Worm (Caenorhabditis elegans) whole organism, young adult: ENCODE measurements around the gene skat-1.

Source experiments
- F52B5.7 ChIP-seq: sonication (generic microtip); optimal IDR thresholded peaks from 2 replicates; lab custom pipeline; 2016; ENCODE audit warnings: mild to moderate bottlenecking, missing genetic modification characterization, missing compliant biosample characterization
- F57C9.4 ChIP-seq: sonication (generic microtip); optimal IDR thresholded peaks from 2 replicates; lab custom pipeline; 2017; ENCODE audit warnings: mild to moderate bottlenecking, missing genetic modification characterization, missing compliant biosample characterization
- ama-1 ChIP-seq, 3 experiments: fragments of 150-350 bp in 1 of 3; sonication (generic microtip) in 2 of 3; optimal IDR thresholded peaks; 2 replicates each; lab custom pipeline; 2014 to 2018; ENCODE audit warnings: missing biosample characterization in 2 of 3, missing genetic modification characterization in 2 of 3, missing genetic modification reagents in 2 of 3
- attf-5 ChIP-seq: fragments of 200-800 bp; sonication (Bioruptor generic); optimal IDR thresholded peaks from 2 replicates; lab custom pipeline; 2018; ENCODE audit warnings: mild to moderate bottlenecking, missing genetic modification characterization, missing compliant biosample characterization
- cebp-1 ChIP-seq, 2 experiments: fragments of 200-800 bp in 1 of 2; sonication (Bioruptor generic) in 1 of 2; sonication (generic microtip) in 1 of 2; IDR thresholded peaks in 1 of 2; optimal IDR thresholded peaks in 1 of 2; 2 replicates each; pipeline versions ENCODE4 v1.3.6 to Lab custom; 2017 to 2022; ENCODE audit warnings: missing compliant biosample characterization in 2 of 2, missing genetic modification characterization in 2 of 2, mild to moderate bottlenecking in 1 of 2, missing genetic modification reagents in 1 of 2, moderate library complexity in 1 of 2
- him-1 ChIP-seq: sonication (generic microtip); optimal IDR thresholded peaks from 2 replicates; lab custom pipeline; 2016; ENCODE audit warnings: missing genotype, missing genetic modification reagents, missing genetic modification characterization, missing compliant biosample characterization
- madf-8 ChIP-seq: fragments of 200-800 bp; sonication (Bioruptor generic); conservative IDR thresholded peaks from 2 replicates; pipeline ENCODE4 v1.3.6; 2022; ENCODE audit warnings: missing genetic modification reagents, missing genetic modification characterization, missing compliant biosample characterization
- mes-4 ChIP-seq: sonication (generic microtip); optimal IDR thresholded peaks from 2 replicates; lab custom pipeline; 2016; ENCODE audit warnings: missing genotype, missing genetic modification characterization, missing compliant biosample characterization
- mxl-1 ChIP-seq: sonication (generic microtip); optimal IDR thresholded peaks from 2 replicates; lab custom pipeline; 2016; ENCODE audit warnings: missing genetic modification characterization, missing compliant biosample characterization
- nhr-27 ChIP-seq: fragments of 200-800 bp; sonication (Bioruptor generic); optimal IDR thresholded peaks from 2 replicates; lab custom pipeline; 2018; ENCODE audit warnings: mild to moderate bottlenecking, missing genetic modification characterization, moderate library complexity, missing compliant biosample characterization
- unc-62 ChIP-seq: fragments of 150-350 bp; optimal IDR thresholded peaks from 2 replicates; lab custom pipeline; 2014; ENCODE audit warnings: missing biosample characterization, missing genetic modification reagents, missing genetic modification characterization
- xnd-1 ChIP-seq: sonication (generic microtip); optimal IDR thresholded peaks from 2 replicates; lab custom pipeline; 2016; ENCODE audit warnings: missing genotype, missing genetic modification reagents, missing genetic modification characterization, missing compliant biosample characterization

ce11 chrIII:8984960-8985359, 11.6 kb downstream of the skat-1 start:
- TF ChIP-seq mxl-1 (tag; lab: Kevin White, UChicago) (no peak), attf-5 (GFP tag; lab: Kevin White, UChicago) (peak; percentile 0), F52B5.7 (tag; lab: Kevin White, UChicago) (no peak), ama-1 (optimal IDR thresholded peaks at IDR 0.05; lab: Kevin White, UChicago) (no peak), ama-1 (GFP tag; optimal IDR thresholded peaks at IDR 0.05; lab: Kevin White, UChicago) (no peak), cebp-1 (GFP tag; IDR thresholded peaks at IDR 0.05; lab: Robert Waterston, UW) (peak; percentile 34; the same call in 1 of the 2 replicates), cebp-1 (tag; optimal IDR thresholded peaks at IDR 0.05; lab: Kevin White, UChicago) (peak; percentile 73), madf-8 (GFP tag; lab: Robert Waterston, UW) (no peak), him-1 (no peak), unc-62 (no peak), mes-4 (no peak), xnd-1 (tag; lab: Kevin White, UChicago) (no peak), F57C9.4 (tag; lab: Kevin White, UChicago) (no peak), nhr-27 (tag; lab: Kevin White, UChicago) (no peak)
